Fruit fly (Drosophila melanogaster): ENCODE results near the gene CG10185.

CG10185 gene

DNA sequence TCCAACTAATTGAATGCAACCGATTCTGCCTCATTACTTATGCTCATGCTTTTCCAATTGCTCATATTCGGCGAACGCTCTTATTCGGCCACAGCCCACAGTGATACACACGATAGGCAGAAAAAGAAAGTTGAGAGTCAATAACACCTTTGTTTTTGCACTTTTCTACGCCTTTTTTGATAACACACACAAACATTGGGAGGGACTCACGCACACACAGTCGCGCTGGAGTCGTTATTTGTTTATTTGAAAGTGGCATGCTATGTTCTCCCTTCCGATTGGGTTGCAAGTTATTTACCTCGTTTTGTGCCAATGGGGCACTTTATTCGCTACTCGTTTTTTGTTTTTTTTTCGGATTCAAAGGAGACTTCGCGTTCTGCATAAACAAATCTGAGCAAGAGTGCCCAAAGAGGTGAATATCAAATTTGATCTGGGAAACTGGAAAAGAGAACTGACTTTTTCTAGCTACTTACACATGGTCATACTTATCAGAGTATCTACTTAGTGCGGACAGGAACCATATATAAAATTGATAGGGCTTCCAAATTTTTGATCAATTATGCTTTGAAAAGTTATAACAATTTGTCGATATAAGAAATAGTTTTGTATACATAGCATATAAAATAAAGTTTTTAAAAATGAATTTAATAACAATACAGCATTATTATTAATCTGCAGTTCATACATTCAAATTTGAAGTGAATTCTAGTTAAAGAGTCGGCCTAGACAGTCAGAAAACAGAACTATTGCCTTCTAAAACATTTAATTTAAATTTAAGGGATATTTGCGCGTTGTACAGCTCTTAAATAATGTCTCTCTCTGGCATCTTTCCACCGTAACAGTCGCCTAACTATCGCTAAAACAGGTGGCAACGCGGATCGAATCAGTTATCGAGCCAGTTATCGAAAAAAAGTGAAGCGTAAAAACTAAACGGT is 31.2 kb upstream of the CG10185 start, which contains the start of the genes Mhcl and Akt (continued):
- peak; percentile 33 for TF ChIP-seq cyc (GFP tag; optimal IDR thresholded peaks at IDR 0.05)

DNA sequence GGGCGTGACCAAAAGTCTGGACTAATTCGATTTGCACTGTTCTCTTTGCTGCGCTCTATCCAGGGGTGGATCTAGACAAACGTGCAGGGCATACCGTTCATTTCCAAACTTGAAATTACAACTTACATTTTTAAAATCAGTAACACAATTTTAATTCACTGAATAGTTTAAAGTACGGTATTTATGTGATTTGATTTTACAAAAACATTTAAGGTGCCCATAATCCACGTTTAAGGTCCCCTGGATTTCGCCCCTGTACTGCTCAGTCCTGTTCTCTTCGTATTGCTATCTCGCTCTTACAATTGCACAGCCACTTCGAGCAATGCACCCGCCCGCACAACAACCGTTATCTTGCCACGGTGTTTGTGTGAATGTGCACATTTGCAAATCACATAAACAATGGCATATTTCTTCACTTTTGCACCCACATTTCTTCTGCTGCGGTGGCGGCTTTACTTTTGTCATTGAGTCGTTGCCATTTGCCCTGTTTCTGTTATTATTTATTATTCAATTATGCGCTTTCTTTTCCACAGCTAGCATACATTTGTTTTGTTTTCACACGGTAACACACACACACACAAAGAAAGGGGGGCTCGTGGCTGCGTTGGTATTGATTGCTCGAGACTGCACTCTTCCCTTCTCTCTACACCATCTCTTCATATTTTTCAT is 30.4 kb upstream of the CG10185 start:
- TF ChIP-seq CG6276 (GFP tag; optimal IDR thresholded peaks at IDR 0.05) (peak; percentile 98), Sox14 (GFP tag; optimal IDR thresholded peaks at IDR 0.05) (peak; percentile 99), CG4318 (GFP tag; optimal IDR thresholded peaks at IDR 0.05) (peak; percentile 96), esn (GFP tag; optimal IDR thresholded peaks at IDR 0.05) (peak; percentile 99), Sox15 (GFP tag; optimal IDR thresholded peaks at IDR 0.05) (peak; percentile 98), topi (GFP tag; optimal IDR thresholded peaks at IDR 0.05) (peak; percentile 99), lz (GFP tag; optimal IDR thresholded peaks at IDR 0.05) (peak; percentile 99), Eip75B (GFP tag; optimal IDR thresholded peaks at IDR 0.05) (peak; percentile 99), Hr39 (GFP tag; optimal IDR thresholded peaks at IDR 0.05) (peak; percentile 99), Hr38 (GFP tag; optimal IDR thresholded peaks at IDR 0.05) (peak; percentile 66), CG15336 (GFP tag; IDR thresholded peaks at IDR 0.05) (peak; percentile 98), CG10631 (GFP tag; optimal IDR thresholded peaks at IDR 0.05) (peak; percentile 99), CG11902 (GFP tag; optimal IDR thresholded peaks at IDR 0.05) (peak; percentile 100), dsx (GFP tag; optimal IDR thresholded peaks at IDR 0.05; ENCODE audit: poor library complexity, severe bottlenecking) (peak; percentile 97), CG11294 (GFP tag; IDR thresholded peaks at IDR 0.05) (peak; percentile 97), CG6808 (GFP tag; optimal IDR thresholded peaks at IDR 0.05) (peak; percentile 97), Lpt (GFP tag; optimal IDR thresholded peaks at IDR 0.05) (peak; percentile 98), spab (GFP tag; optimal IDR thresholded peaks at IDR 0.05) (peak; percentile 98), CG3032 (tag; optimal IDR thresholded peaks at IDR 0.05) (peak; percentile 99), CG11762 (GFP tag; optimal IDR thresholded peaks at IDR 0.05; ENCODE audit: insufficient read depth) (peak; percentile 99), cyc (GFP tag; optimal IDR thresholded peaks at IDR 0.05) (peak; percentile 99), Ets96B (tag; optimal IDR thresholded peaks at IDR 0.05) (peak; percentile 99), salr (GFP tag; optimal IDR thresholded peaks at IDR 0.05) (peak; percentile 96 to 98), acj6 (GFP tag; optimal IDR thresholded peaks at IDR 0.05) (peak; percentile 99), CG3919 (GFP tag; optimal IDR thresholded peaks at IDR 0.05) (peak; percentile 99), CG6854 (GFP tag; optimal IDR thresholded peaks at IDR 0.05) (peak; percentile 98), CG1621 (tag; optimal IDR thresholded peaks at IDR 0.05) (peak; percentile 98), CG31627 (GFP tag; optimal IDR thresholded peaks at IDR 0.05) (peak; percentile 99), Gug (GFP tag; IDR thresholded peaks at IDR 0.05) (peak; percentile 97), CG9139 (GFP tag; optimal IDR thresholded peaks at IDR 0.05) (peak; percentile 97), Smox (GFP tag; optimal IDR thresholded peaks at IDR 0.05) (peak; percentile 99), pdm3 (GFP tag; optimal IDR thresholded peaks at IDR 0.05) (peak; percentile 99), CG8632 (GFP tag; optimal IDR thresholded peaks at IDR 0.05) (peak; percentile 98), Blimp-1 (GFP tag; optimal IDR thresholded peaks at IDR 0.05) (peak; percentile 95), CG16779 (tag; optimal IDR thresholded peaks at IDR 0.05) (peak; percentile 97), CG34406 (GFP tag; optimal IDR thresholded peaks at IDR 0.05) (peak; percentile 98), net (GFP tag; optimal IDR thresholded peaks at IDR 0.05) (peak; percentile 99), CG32006 (GFP tag; optimal IDR thresholded peaks at IDR 0.05) (peak; percentile 98), CG6163 (GFP tag; IDR thresholded peaks at IDR 0.05) (peak; percentile 99), Sox102F (GFP tag; optimal IDR thresholded peaks at IDR 0.05) (peak; percentile 99), CG6792 (GFP tag; optimal IDR thresholded peaks at IDR 0.05) (peak; percentile 99), CG8319 (GFP tag; optimal IDR thresholded peaks at IDR 0.05) (peak; percentile 99), achi (GFP tag; optimal IDR thresholded peaks at IDR 0.05) (peak; percentile 98), CG10669 (GFP tag; optimal IDR thresholded peaks at IDR 0.05) (peak; percentile 99), vri (GFP tag; optimal IDR thresholded peaks at IDR 0.05) (peak; percentile 97), Eip78C (GFP tag) (peak; percentile 100)

Data from whole organism, prepupa.